Fruit fly (Drosophila melanogaster): ENCODE measurements around the gene CG42393.
A peak's percentile ranks its signal among the peaks of the same experiment; 100 is the strongest.

Gene CG42393

dm6 chr3L:18003054-18003871, 39.3 kb upstream of the CG42393 start (continued):
- TF ChIP-seq cyc (GFP tag; optimal IDR thresholded peaks at IDR 0.05) = no peak
- TF ChIP-seq Hr4 (GFP tag; optimal IDR thresholded peaks at IDR 0.05) = peak; percentile 26
- TF ChIP-seq CG10631 (GFP tag; optimal IDR thresholded peaks at IDR 0.05) = peak; percentile 26
- TF ChIP-seq Eip75B (GFP tag; optimal IDR thresholded peaks at IDR 0.05) = peak; percentile 59
- no peak for TF ChIP-seq Ets21C (GFP tag; optimal IDR thresholded peaks at IDR 0.05)
- TF ChIP-seq Sox14 (GFP tag; optimal IDR thresholded peaks at IDR 0.05) = peak; percentile 89
- peak; percentile 10 for TF ChIP-seq CG16779 (tag; optimal IDR thresholded peaks at IDR 0.05)
- no peak for TF ChIP-seq OdsH (GFP tag; optimal IDR thresholded peaks at IDR 0.05)
- peak; percentile 5 for TF ChIP-seq CG6276 (GFP tag; optimal IDR thresholded peaks at IDR 0.05)
- peak; percentile 42; the same call in 1 of the 3 replicates for TF ChIP-seq CG8119 (GFP tag; IDR thresholded peaks at IDR 0.05)
- peak; percentile 48 for TF ChIP-seq achi (GFP tag; optimal IDR thresholded peaks at IDR 0.05)
- TF ChIP-seq net (GFP tag; optimal IDR thresholded peaks at IDR 0.05) = peak; percentile 36
- no peak for TF ChIP-seq CG7368 (GFP tag; optimal IDR thresholded peaks at IDR 0.05)
- no peak for TF ChIP-seq Sox102F (GFP tag; optimal IDR thresholded peaks at IDR 0.05)
- no peak for TF ChIP-seq Blimp-1 (GFP tag; optimal IDR thresholded peaks at IDR 0.05)

dm6 chr3L:18003872-18004149, 38.7 kb upstream of the CG42393 start:
- TF ChIP-seq Hr38 (GFP tag; optimal IDR thresholded peaks at IDR 0.05) (no peak), vri (GFP tag; optimal IDR thresholded peaks at IDR 0.05) (no peak), Gug (GFP tag; IDR thresholded peaks at IDR 0.05) (no peak), topi (GFP tag; optimal IDR thresholded peaks at IDR 0.05) (no peak), CG6163 (GFP tag; IDR thresholded peaks at IDR 0.05) (no peak), Sox15 (GFP tag; optimal IDR thresholded peaks at IDR 0.05) (no peak), acj6 (GFP tag; optimal IDR thresholded peaks at IDR 0.05) (no peak), cyc (GFP tag; optimal IDR thresholded peaks at IDR 0.05) (no peak), CG3032 (tag; optimal IDR thresholded peaks at IDR 0.05) (no peak), CG1621 (tag; optimal IDR thresholded peaks at IDR 0.05) (no peak), CG3919 (GFP tag; optimal IDR thresholded peaks at IDR 0.05) (no peak), CG10631 (GFP tag; optimal IDR thresholded peaks at IDR 0.05) (no peak), Eip78C (GFP tag) (no peak), Lpt (GFP tag; optimal IDR thresholded peaks at IDR 0.05) (no peak), CG8319 (GFP tag; optimal IDR thresholded peaks at IDR 0.05) (no peak), CG15336 (GFP tag; IDR thresholded peaks at IDR 0.05) (no peak), salr (GFP tag; optimal IDR thresholded peaks at IDR 0.05) (no peak), dac (GFP tag; optimal IDR thresholded peaks at IDR 0.05) (no peak), ss (GFP tag; optimal IDR thresholded peaks at IDR 0.05) (no peak)

dm6 chr3L:18004544-18005054, 37.9 kb upstream of the CG42393 start:
- TF ChIP-seq esn (GFP tag; optimal IDR thresholded peaks at IDR 0.05) (no peak), svp (GFP tag) (peak; percentile 94)

- TF ChIP-seq Sox14 (GFP tag; optimal IDR thresholded peaks at IDR 0.05) (peak; percentile 89), CG32006 (GFP tag; optimal IDR thresholded peaks at IDR 0.05) (peak; percentile 98), CG31627 (GFP tag; optimal IDR thresholded peaks at IDR 0.05) (peak; percentile 73), esn (GFP tag; optimal IDR thresholded peaks at IDR 0.05) (peak; percentile 73), Hr4 (GFP tag; optimal IDR thresholded peaks at IDR 0.05) (peak; percentile 96), vri (GFP tag; optimal IDR thresholded peaks at IDR 0.05) (peak; percentile 19), CG6276 (GFP tag; optimal IDR thresholded peaks at IDR 0.05) (peak; percentile 89), Lpt (GFP tag; optimal IDR thresholded peaks at IDR 0.05) (peak; percentile 84), pdm3 (GFP tag; optimal IDR thresholded peaks at IDR 0.05) (peak; percentile 90), CG8319 (GFP tag; optimal IDR thresholded peaks at IDR 0.05) (peak; percentile 60), fkh (GFP tag; optimal IDR thresholded peaks at IDR 0.05) (peak; percentile 20), Smox (GFP tag; optimal IDR thresholded peaks at IDR 0.05) (peak; percentile 59), spab (GFP tag; optimal IDR thresholded peaks at IDR 0.05) (peak; percentile 88), CG1621 (tag; optimal IDR thresholded peaks at IDR 0.05) (peak; percentile 77), CG8119 (GFP tag; IDR thresholded peaks at IDR 0.05) (peak; percentile 92), CG6792 (GFP tag; optimal IDR thresholded peaks at IDR 0.05) (peak; percentile 76), cyc (GFP tag; optimal IDR thresholded peaks at IDR 0.05) (peak; percentile 49), topi (GFP tag; optimal IDR thresholded peaks at IDR 0.05) (peak; percentile 74), CG10669 (GFP tag; optimal IDR thresholded peaks at IDR 0.05) (peak; percentile 88), acj6 (GFP tag; optimal IDR thresholded peaks at IDR 0.05) (peak; percentile 84), Hr38 (GFP tag; optimal IDR thresholded peaks at IDR 0.05) (no peak), Eip75B (GFP tag; optimal IDR thresholded peaks at IDR 0.05) (peak; percentile 89), Sox15 (GFP tag; optimal IDR thresholded peaks at IDR 0.05) (peak; percentile 68), achi (GFP tag; optimal IDR thresholded peaks at IDR 0.05) (peak; percentile 86)
Observed at dm6 chr3L:18005055-18005874, 37.3 kb upstream of the CG42393 start.

Measured in whole organism, prepupa.